Worm (Caenorhabditis elegans) whole organism, L4/young adult: ENCODE results near the gene gldi-11.

Source experiments
- W03F9.2 ChIP-seq: fragments of 150-350 bp; optimal IDR thresholded peaks from 2 replicates; lab custom pipeline; 2014; ENCODE audit warnings: missing biosample characterization, missing genetic modification characterization
- dao-5 ChIP-seq: sonication (generic microtip); optimal IDR thresholded peaks from 2 replicates; lab custom pipeline; 2016; ENCODE audit warnings: missing genotype, missing genetic modification characterization, moderate library complexity, missing compliant biosample characterization
- him-1 ChIP-seq: sonication (generic microtip); optimal IDR thresholded peaks from 2 replicates; lab custom pipeline; 2016; ENCODE audit warnings: missing genotype, missing genetic modification reagents, missing genetic modification characterization, missing compliant biosample characterization

ce11 chrII:4915572-4915971, 30.0 kb downstream of the gldi-11 start:
- TF ChIP-seq him-1 (tag; lab: Kevin White, UChicago) (no peak), W03F9.2 (no peak), dao-5 (tag; lab: Kevin White, UChicago) (no peak)
